Fruit fly (Drosophila melanogaster): Measurements from ENCODE around the gene CG18641.

CG18641 gene

DNA sequence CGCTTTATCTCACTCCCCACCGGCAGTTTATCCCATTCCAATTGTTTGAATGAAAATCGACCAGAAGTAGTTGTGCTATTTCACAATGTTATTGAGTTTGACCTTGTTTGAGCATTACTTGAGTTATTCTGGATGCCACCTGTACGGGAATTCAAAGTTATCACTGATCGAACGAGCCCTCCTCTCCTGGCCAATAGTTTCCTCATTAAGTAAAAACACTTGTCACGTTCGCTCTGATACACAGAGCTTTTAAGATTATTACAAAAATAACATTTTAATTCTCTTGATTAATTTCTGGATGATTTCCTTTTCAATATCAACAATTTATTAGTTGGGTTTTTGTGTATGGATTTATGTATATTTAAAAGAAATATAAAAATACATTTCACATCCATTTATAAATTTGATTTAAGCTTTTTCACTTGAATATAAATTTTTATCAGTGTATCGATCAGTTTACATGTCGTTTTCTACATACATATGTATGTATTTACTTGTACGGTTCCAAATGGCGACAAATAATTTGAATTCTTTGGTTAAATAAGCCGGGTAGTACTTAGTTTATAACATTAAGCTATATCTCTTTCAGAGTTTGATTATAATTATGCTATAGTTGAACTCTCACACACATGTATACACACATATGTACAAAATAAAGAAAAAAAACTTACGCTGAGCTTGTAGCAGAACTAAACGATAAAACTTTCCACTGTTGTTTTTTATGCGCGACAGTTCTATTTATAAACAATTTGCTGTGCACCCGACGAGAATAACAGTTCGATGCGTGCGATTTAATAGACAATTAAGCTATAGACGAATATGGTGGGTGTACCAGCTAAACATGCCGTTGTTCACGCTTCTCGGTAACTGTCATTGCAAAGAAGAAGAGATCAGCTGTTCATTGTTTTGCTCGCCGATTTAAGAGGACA lies 41.0 kb downstream of the CG18641 start, which contains the start of the genes CG3609 and CG15390 (continued):
- TF ChIP-seq gce (GFP tag; IDR thresholded peaks at IDR 0.05) (peak; percentile 44; the same call in 1 of the 3 replicates), HLH4C (GFP tag; IDR thresholded peaks at IDR 0.05; ENCODE audit: partially characterized antibody) (no peak), Hmr (GFP tag; optimal IDR thresholded peaks at IDR 0.05) (peak; percentile 77), Myb (GFP tag; optimal IDR thresholded peaks at IDR 0.05) (peak; percentile 81), CG7745 (tag; optimal IDR thresholded peaks at IDR 0.05) (no peak), croc (GFP tag; conservative IDR thresholded peaks at IDR 0.05) (no peak)

DNA sequence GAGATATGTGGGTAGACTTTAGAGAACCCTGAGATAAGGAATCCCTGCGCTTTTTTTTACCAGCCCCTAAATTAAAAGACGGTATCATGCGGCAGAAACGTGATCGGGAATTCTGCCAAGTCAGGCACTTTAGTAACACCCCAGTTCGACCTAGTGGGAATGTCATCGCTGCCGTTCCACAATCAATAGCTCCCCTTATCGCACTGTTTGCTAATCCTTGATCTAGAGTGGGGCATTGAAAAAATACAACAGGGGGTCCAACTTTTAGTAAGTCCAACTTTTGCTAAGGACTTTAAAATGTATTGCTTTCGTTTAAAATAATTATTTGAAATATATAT lies 43.0 kb downstream of the CG18641 start:
- TF ChIP-seq tgo (GFP tag; IDR thresholded peaks at IDR 0.05) (no peak), ERR (GFP tag; optimal IDR thresholded peaks at IDR 0.05) (peak; percentile 38), NC2α (GFP tag; optimal IDR thresholded peaks at IDR 0.05) (no peak), sens (GFP tag) (peak; percentile 39), grn (GFP tag; optimal IDR thresholded peaks at IDR 0.05) (peak; percentile 58), onecut (GFP tag; IDR thresholded peaks at IDR 0.05) (no peak), sug (tag; optimal IDR thresholded peaks at IDR 0.05) (peak; percentile 97), dimm (GFP tag; IDR thresholded peaks at IDR 0.05) (no peak), cwo (GFP tag; optimal IDR thresholded peaks at IDR 0.05) (peak; percentile 75), chinmo (GFP tag; IDR thresholded peaks at IDR 0.05; ENCODE audit: partially characterized antibody) (0 out of 4 replicates have a peak, but pooled peaks have one; percentile 43), exex (tag; optimal IDR thresholded peaks at IDR 0.05) (peak; percentile 25), sd (tag; optimal IDR thresholded peaks at IDR 0.05) (peak; percentile 1)

DNA sequence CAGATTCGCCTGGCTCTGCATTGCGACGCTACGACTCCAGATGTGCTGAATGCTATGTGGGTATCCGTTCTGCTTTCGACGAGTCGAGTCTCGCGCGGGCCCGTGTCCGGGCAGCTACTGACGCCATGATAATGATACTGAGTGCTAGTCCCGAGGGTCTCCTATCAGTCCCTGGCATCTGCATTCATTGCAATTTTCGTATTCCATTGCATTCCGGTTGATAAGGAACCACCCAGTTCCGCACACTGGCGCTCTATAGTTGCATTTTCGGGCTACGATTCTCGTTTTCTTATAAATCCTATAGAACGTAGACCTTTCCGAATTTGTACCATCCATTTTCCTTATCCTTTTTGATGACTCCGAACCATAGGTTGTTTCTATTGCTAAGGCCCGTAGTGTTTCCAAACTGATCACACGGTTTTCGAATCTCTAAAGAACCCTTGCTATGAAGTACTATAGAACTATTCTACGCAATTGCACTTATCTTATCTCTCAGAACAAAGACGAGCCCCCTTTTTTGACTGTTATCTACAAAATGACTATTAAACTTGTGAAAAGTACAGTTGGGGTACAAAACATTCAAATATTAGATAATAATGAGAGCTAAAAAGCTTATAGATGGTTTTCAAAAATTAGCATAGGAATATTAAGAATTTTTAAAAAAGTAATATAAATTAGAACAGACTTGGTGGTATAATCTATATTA lies 43.6 kb downstream of the CG18641 start, which contains the start of gene CG3597:
Gene CG3597, minus strand, starts transcription at position 119 of the 706 bp plus-strand sequence.
- TF ChIP-seq exex (tag; optimal IDR thresholded peaks at IDR 0.05) (peak; percentile 51), Pdp1 (GFP tag; optimal IDR thresholded peaks at IDR 0.05) (peak in 1 of 2 experiments; percentile 14), CG15479 (GFP tag; optimal IDR thresholded peaks at IDR 0.05) (peak; percentile 11), pum (GFP tag; optimal IDR thresholded peaks at IDR 0.05) (no peak), toy (GFP tag; IDR thresholded peaks at IDR 0.05) (no peak)

DNA sequence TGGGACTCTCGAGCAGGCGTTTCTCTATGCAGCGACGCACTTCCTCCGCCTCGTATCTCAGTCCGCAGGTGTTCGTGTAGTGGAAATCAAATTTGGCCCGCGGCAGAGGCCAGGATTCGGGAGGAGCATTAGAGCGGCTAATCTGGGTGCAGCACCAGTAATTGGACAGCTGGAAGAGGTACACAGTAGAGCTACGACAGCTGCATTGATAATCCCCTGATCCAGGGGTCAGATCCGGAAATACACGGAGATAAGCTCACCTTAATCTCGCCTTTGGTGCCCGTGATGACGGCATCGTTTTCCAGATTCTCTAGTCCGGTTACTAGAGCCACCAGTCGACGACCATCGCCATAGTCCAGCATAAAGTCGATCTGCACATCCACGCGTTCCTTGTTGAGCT lies 44.8 kb downstream of the CG18641 start:
- TF ChIP-seq PHDP (tag; optimal IDR thresholded peaks at IDR 0.05) (no peak), CG4854 (GFP tag; optimal IDR thresholded peaks at IDR 0.05) (no peak), tin (GFP tag; optimal IDR thresholded peaks at IDR 0.05) (no peak), CG33557 (GFP tag; optimal IDR thresholded peaks at IDR 0.05) (no peak), ewg (GFP tag; optimal IDR thresholded peaks at IDR 0.05) (no peak), CG11504 (tag; optimal IDR thresholded peaks at IDR 0.05) (no peak), scrt (GFP tag; optimal IDR thresholded peaks at IDR 0.05) (no peak), Opbp (GFP tag; IDR thresholded peaks at IDR 0.05; ENCODE audit: partially characterized antibody) (no peak), GATAe (GFP tag; conservative IDR thresholded peaks at IDR 0.05) (no peak), CG10321 (GFP tag; IDR thresholded peaks at IDR 0.05) (no peak), CG11247 (GFP tag; IDR thresholded peaks at IDR 0.05) (no peak), Bdp1 (GFP tag; optimal IDR thresholded peaks at IDR 0.05) (no peak), corto (GFP tag; optimal IDR thresholded peaks at IDR 0.05) (no peak), H15 (GFP tag; IDR thresholded peaks at IDR 0.05) (no peak), Ets97D (GFP tag; optimal IDR thresholded peaks at IDR 0.05) (no peak), Hey (tag; optimal IDR thresholded peaks at IDR 0.05) (no peak)

Data from whole organism, embryonic.